Fruit fly (Drosophila melanogaster): Measurements from ENCODE around the gene CG4572.

- TF ChIP-seq CG8478 (optimal IDR thresholded peaks at IDR 0.05) (no peak), CTCF (optimal IDR thresholded peaks at IDR 0.05) (no peak)
These were observed 42.1 kb downstream of the CG4572 start for dm6 chr3R:19822138-19822537.
